Worm (Caenorhabditis elegans) whole organism, L4/young adult: Measurements from ENCODE around the gene C28C12.12.

Source experiments
- W03F9.2 ChIP-seq: fragments of 150-350 bp; optimal IDR thresholded peaks from 2 replicates; lab custom pipeline; 2014; ENCODE audit warnings: missing biosample characterization, missing genetic modification characterization
- dao-5 ChIP-seq: sonication (generic microtip); optimal IDR thresholded peaks from 2 replicates; lab custom pipeline; 2016; ENCODE audit warnings: missing genotype, missing genetic modification characterization, moderate library complexity, missing compliant biosample characterization
- him-1 ChIP-seq: sonication (generic microtip); optimal IDR thresholded peaks from 2 replicates; lab custom pipeline; 2016; ENCODE audit warnings: missing genotype, missing genetic modification reagents, missing genetic modification characterization, missing compliant biosample characterization

ce11 chrIV:8478516-8478915 is 17.6 kb downstream of the C28C12.12 start:
- TF ChIP-seq dao-5 (tag; lab: Kevin White, UChicago) (no peak), W03F9.2 (tag; lab: Kevin White, UChicago) (no peak), him-1 (tag; lab: Kevin White, UChicago) (no peak)
